Fruit fly (Drosophila melanogaster) whole organism, embryonic: ENCODE measurements around the gene Mst89B.

Experiments
- CG10543 ChIP-seq: fragments of 200-800 bp; sonication (Bioruptor generic); optimal IDR thresholded peaks from 3 replicates; lab custom pipeline; 2017; ENCODE audit warnings: missing biosample characterization, mild to moderate bottlenecking, missing genetic modification characterization, moderate library complexity
- CG11093 ChIP-seq: fragments of 200-800 bp; sonication (Bioruptor generic); IDR thresholded peaks from 3 replicates; pipeline ENCODE4 v1.3.6; 2022; ENCODE audit warnings: missing biosample characterization, missing genetic modification characterization
- CG11695 ChIP-seq: fragments of 200-800 bp; sonication (Bioruptor generic); IDR thresholded peaks from 3 replicates; pipeline ENCODE4 v1.3.6; 2022; ENCODE audit warnings: missing biosample characterization, missing genetic modification characterization
- CG12299 ChIP-seq: fragments of 200-800 bp; sonication (Bioruptor generic); optimal IDR thresholded peaks from 2 replicates; lab custom pipeline; 2018; ENCODE audit warnings: missing biosample characterization, mild to moderate bottlenecking, missing genetic modification characterization
- CG12769 ChIP-seq: fragments of 200-800 bp; sonication (Bioruptor generic); optimal IDR thresholded peaks from 2 replicates; lab custom pipeline; 2019; ENCODE audit warnings: missing biosample characterization, mild to moderate bottlenecking, missing genetic modification characterization, moderate library complexity
- CG14441 ChIP-seq: fragments of 200-800 bp; sonication (Bioruptor generic); IDR thresholded peaks from 2 replicates; pipeline ENCODE4 v1.3.6; 2022; ENCODE audit warnings: missing biosample characterization, missing genetic modification characterization
- CG1792 ChIP-seq: fragments of 200-800 bp; sonication (Bioruptor generic); optimal IDR thresholded peaks from 2 replicates; lab custom pipeline; 2016; ENCODE audit warnings: missing biosample characterization, missing genetic modification characterization
- CG18011 ChIP-seq: fragments of 200-800 bp; sonication (Bioruptor generic); optimal IDR thresholded peaks from 2 replicates; lab custom pipeline; 2017; ENCODE audit warnings: missing biosample characterization, missing genetic modification characterization, mild to moderate bottlenecking, moderate library complexity, missing genotype
- CG2120 ChIP-seq: fragments of 200-800 bp; sonication (Bioruptor generic); optimal IDR thresholded peaks from 3 replicates; lab custom pipeline; 2016; ENCODE audit warnings: missing biosample characterization, missing genetic modification characterization
- CG2199 ChIP-seq: fragments of 200-800 bp; sonication (Bioruptor generic); IDR thresholded peaks from 3 replicates; pipeline ENCODE4 v1.3.6; 2022; ENCODE audit warnings: missing biosample characterization, missing genetic modification characterization
- CG30403 ChIP-seq: fragments of 200-800 bp; sonication (Bioruptor generic); optimal IDR thresholded peaks from 3 replicates; lab custom pipeline; 2016; ENCODE audit warnings: missing biosample characterization, missing genetic modification characterization
- CG3163 ChIP-seq: fragments of 200-800 bp; sonication (Bioruptor generic); optimal IDR thresholded peaks from 3 replicates; lab custom pipeline; 2016; ENCODE audit warnings: missing biosample characterization, missing genetic modification characterization
- CG3407 ChIP-seq: fragments of 200-800 bp; sonication (Bioruptor generic); optimal IDR thresholded peaks from 2 replicates; lab custom pipeline; 2018; ENCODE audit warnings: missing biosample characterization, mild to moderate bottlenecking, missing genetic modification characterization
- CG43689 ChIP-seq: fragments of 200-800 bp; sonication (Bioruptor generic); IDR thresholded peaks from 2 replicates; pipeline ENCODE4 v1.3.6; 2022; ENCODE audit warnings: missing biosample characterization, missing genetic modification characterization
- CG4854 ChIP-seq: fragments of 200-800 bp; sonication (Bioruptor generic); optimal IDR thresholded peaks from 2 replicates; lab custom pipeline; 2016; ENCODE audit warnings: missing biosample characterization, missing genetic modification characterization, inconsistent platforms
- CG6175 ChIP-seq: fragments of 200-800 bp; sonication (Bioruptor generic); IDR thresholded peaks from 3 replicates; pipeline ENCODE4 v1.3.6; 2022; ENCODE audit warnings: missing biosample characterization, missing genetic modification characterization
- CG6813 ChIP-seq: fragments of 200-800 bp; sonication (Bioruptor generic); optimal IDR thresholded peaks from 2 replicates; lab custom pipeline; 2017; ENCODE audit warnings: missing biosample characterization, missing genetic modification characterization, mild to moderate bottlenecking, moderate library complexity, missing genetic modification reagents
- CG8924 ChIP-seq: fragments of 200-800 bp; optimal IDR thresholded peaks from 3 replicates; lab custom pipeline; 2019; ENCODE audit warnings: missing biosample characterization, mild to moderate bottlenecking, missing genetic modification characterization, moderate library complexity
- Chrac-16 ChIP-seq: fragments of 200-800 bp; sonication (Bioruptor generic); optimal IDR thresholded peaks from 3 replicates; lab custom pipeline; 2016; ENCODE audit warnings: missing biosample characterization, missing genetic modification characterization
- CrebB ChIP-seq: fragments of 200-800 bp; sonication (Bioruptor generic); optimal IDR thresholded peaks from 3 replicates; lab custom pipeline; 2018; ENCODE audit warnings: missing biosample characterization, mild to moderate bottlenecking, missing genetic modification characterization
- Dad ChIP-seq: fragments of 200-800 bp; sonication (Bioruptor generic); optimal IDR thresholded peaks from 3 replicates; lab custom pipeline; 2016; ENCODE audit warnings: missing biosample characterization, missing genetic modification characterization
- H15 ChIP-seq: fragments of 200-800 bp; sonication (Bioruptor generic); IDR thresholded peaks from 3 replicates; pipeline ENCODE4 v1.3.6; 2022; ENCODE audit warnings: missing biosample characterization, missing genetic modification characterization
- Hand ChIP-seq: fragments of 200-800 bp; sonication (Bioruptor generic); optimal IDR thresholded peaks from 2 replicates; lab custom pipeline; 2017; ENCODE audit warnings: mild to moderate bottlenecking, missing biosample characterization, missing genetic modification reagents, missing genetic modification characterization
- Jarid2 ChIP-seq: fragments of 200-800 bp; sonication (Bioruptor generic); optimal IDR thresholded peaks from 3 replicates; lab custom pipeline; 2017; ENCODE audit warnings: mild to moderate bottlenecking, missing biosample characterization, missing genetic modification reagents, missing genetic modification characterization
- MESR4 ChIP-seq: fragments of 200-800 bp; sonication (Bioruptor generic); optimal IDR thresholded peaks from 2 replicates; lab custom pipeline; 2018; ENCODE audit warnings: missing biosample characterization, mild to moderate bottlenecking, missing genetic modification characterization, moderate library complexity
- Neu2 ChIP-seq: fragments of 200-800 bp; sonication (Bioruptor generic); optimal IDR thresholded peaks from 3 replicates; lab custom pipeline; 2016; ENCODE audit warnings: missing biosample characterization, missing genetic modification characterization, borderline replicate concordance
- Optix ChIP-seq: fragments of 200-800 bp; sonication (Bioruptor generic); IDR thresholded peaks from 3 replicates; pipeline ENCODE4 v1.3.6; 2022; ENCODE audit warnings: missing biosample characterization, missing genetic modification characterization
- Poxn ChIP-seq: fragments of 200-800 bp; sonication (Bioruptor generic); IDR thresholded peaks from 2 replicates; pipeline ENCODE4 v1.3.6; 2022; ENCODE audit warnings: missing biosample characterization, missing genetic modification characterization
- Tbp ChIP-seq: fragments of >200 bp; optimal IDR thresholded peaks from 2 replicates; lab custom pipeline; 2018; ENCODE audit warnings: missing biosample characterization, missing genetic modification characterization
- Vsx1 ChIP-seq: fragments of 200-800 bp; sonication (Bioruptor generic); optimal IDR thresholded peaks from 2 replicates; lab custom pipeline; 2017; ENCODE audit warnings: missing biosample characterization, mild to moderate bottlenecking, missing genetic modification characterization, missing genetic modification reagents
- YL-1 ChIP-seq: fragments of 200-800 bp; sonication (Bioruptor generic); optimal IDR thresholded peaks from 3 replicates; lab custom pipeline; 2017; ENCODE audit warnings: missing biosample characterization, mild to moderate bottlenecking, missing genetic modification characterization
- ab ChIP-seq: fragments of 200-800 bp; sonication (Bioruptor generic); optimal IDR thresholded peaks from 2 replicates; lab custom pipeline; 2016; ENCODE audit warnings: missing biosample characterization, missing genetic modification characterization
- aop ChIP-seq: fragments of 200-800 bp; sonication (Bioruptor generic); IDR thresholded peaks from 2 replicates; pipeline ENCODE4 v1.3.6; 2022; ENCODE audit warnings: missing biosample characterization, missing genetic modification characterization
- cad ChIP-seq: fragments of >200 bp; optimal IDR thresholded peaks from 2 replicates; lab custom pipeline; 2017; ENCODE audit warnings: missing biosample characterization, missing genetic modification characterization
- crol ChIP-seq: fragments of 200-800 bp; sonication (Bioruptor generic); IDR thresholded peaks from 2 replicates; pipeline ENCODE4 v1.3.6; 2022; ENCODE audit warnings: missing biosample characterization, missing genetic modification characterization
- dmrt11E ChIP-seq: fragments of 200-800 bp; sonication (Bioruptor generic); optimal IDR thresholded peaks from 3 replicates; lab custom pipeline; 2018; ENCODE audit warnings: missing biosample characterization, mild to moderate bottlenecking, missing genetic modification characterization, moderate library complexity
- fd64A ChIP-seq: fragments of 200-800 bp; sonication (Bioruptor generic); optimal IDR thresholded peaks from 3 replicates; lab custom pipeline; 2018; ENCODE audit warnings: missing biosample characterization, mild to moderate bottlenecking, missing genetic modification characterization
- fru ChIP-seq: fragments of >200 bp; optimal IDR thresholded peaks from 2 replicates; lab custom pipeline; 2017
- h ChIP-seq: fragments of >200 bp; optimal IDR thresholded peaks from 2 replicates; lab custom pipeline; 2017
- inv ChIP-seq: fragments of 200-800 bp; sonication (Bioruptor generic); IDR thresholded peaks from 2 replicates; pipeline ENCODE4 v1.3.6; 2022; ENCODE audit warnings: missing biosample characterization, missing genetic modification characterization; ENCODE audit not compliant: partially characterized antibody
- mam ChIP-seq: fragments of 200-800 bp; sonication (Bioruptor generic); optimal IDR thresholded peaks from 3 replicates; lab custom pipeline; 2016; ENCODE audit warnings: missing biosample characterization, missing genetic modification characterization
- pho ChIP-seq: fragments of 200-800 bp; sonication (Bioruptor generic); optimal IDR thresholded peaks from 2 replicates; lab custom pipeline; 2016; ENCODE audit warnings: missing biosample characterization, missing genetic modification characterization
- prd ChIP-seq, 3 experiments: fragments of >200 bp in 2 of 3; fragments of 200-800 bp in 1 of 3; sonication (Bioruptor generic) in 1 of 3; optimal IDR thresholded peaks in 2 of 3; IDR thresholded peaks in 1 of 3; 2 replicates in 2 of 3; 3 replicates in 1 of 3; pipeline versions ENCODE4 v1.3.6 to Lab custom; 2017 to 2022; ENCODE audit warnings: missing biosample characterization in 1 of 3, missing genetic modification characterization in 1 of 3
- pum ChIP-seq: fragments of 200-800 bp; sonication (Bioruptor generic); optimal IDR thresholded peaks from 2 replicates; lab custom pipeline; 2016; ENCODE audit warnings: missing biosample characterization, missing genetic modification characterization
- ro ChIP-seq: fragments of 200-800 bp; sonication (Bioruptor generic); IDR thresholded peaks from 2 replicates; pipeline ENCODE4 v1.3.6; 2022; ENCODE audit warnings: missing biosample characterization, missing genetic modification characterization
- slbo ChIP-seq: fragments of 200-800 bp; sonication (Bioruptor generic); IDR thresholded peaks from 2 replicates; pipeline ENCODE4 v1.3.6; 2022; ENCODE audit warnings: missing biosample characterization, missing genetic modification characterization
- sr ChIP-seq: fragments of 200-800 bp; sonication (Bioruptor generic); IDR thresholded peaks from 3 replicates; pipeline ENCODE4 v1.3.6; 2022; ENCODE audit warnings: missing biosample characterization, missing genetic modification characterization
- tin ChIP-seq: fragments of 200-800 bp; sonication (Bioruptor generic); optimal IDR thresholded peaks from 3 replicates; lab custom pipeline; 2016; ENCODE audit warnings: missing biosample characterization, missing genetic modification characterization
- trem ChIP-seq: fragments of 200-800 bp; optimal IDR thresholded peaks from 3 replicates; lab custom pipeline; 2019; ENCODE audit warnings: missing biosample characterization, mild to moderate bottlenecking, missing genetic modification characterization, moderate library complexity
- usp ChIP-seq: fragments of >200 bp; optimal IDR thresholded peaks from 2 replicates; lab custom pipeline; 2017; ENCODE audit warnings: missing biosample characterization, missing genetic modification characterization

Mst89B gene

dm6 chr3R:16236713-16237641, 29.8 kb upstream of the Mst89B start (continued):
- TF ChIP-seq Jarid2 (GFP tag; lab: Kevin White, UChicago) (peak; percentile 87), h (lab: Kevin White, UChicago) (no peak), Poxn (no peak), CG4854 (GFP tag; lab: Kevin White, UChicago) (peak; percentile 88), cad (GFP tag; lab: Kevin White, UChicago) (no peak), Optix (GFP tag; lab: Robert Waterston, UW) (no peak), CG14441 (no peak), MESR4 (GFP tag; lab: Kevin White, UChicago) (peak; percentile 40), CG11695 (GFP tag; lab: Robert Waterston, UW) (no peak), aop (no peak), CG1792 (GFP tag; lab: Kevin White, UChicago) (peak; percentile 51), CG3163 (GFP tag; lab: Kevin White, UChicago) (peak; percentile 80), Tbp (no peak), crol (GFP tag; lab: Robert Waterston, UW) (no peak), Chrac-16 (GFP tag; lab: Kevin White, UChicago) (peak; percentile 97), ro (no peak), Neu2 (no peak), prd (optimal IDR thresholded peaks at IDR 0.05; lab: Kevin White, UChicago) (no peak), prd (GFP tag; IDR thresholded peaks at IDR 0.05; lab: Robert Waterston, UW) (no peak), CG12299 (tag; lab: Kevin White, UChicago) (peak; percentile 98), pho (GFP tag; lab: Kevin White, UChicago) (peak; percentile 68), fd64A (GFP tag; lab: Kevin White, UChicago) (peak; percentile 90), fru (lab: Kevin White, UChicago) (no peak), CG3407 (GFP tag; lab: Kevin White, UChicago) (peak; percentile 95), CG6813 (GFP tag; lab: Kevin White, UChicago) (peak; percentile 97), mam (GFP tag; lab: Kevin White, UChicago) (peak; percentile 87), inv (GFP tag; lab: Robert Waterston, UW) (no peak), Hand (peak; percentile 98), CG2120 (GFP tag; lab: Kevin White, UChicago) (peak; percentile 94), Vsx1 (GFP tag; lab: Kevin White, UChicago) (peak; percentile 88), H15 (no peak), YL-1 (GFP tag; lab: Kevin White, UChicago) (peak; percentile 88), usp (GFP tag; lab: Kevin White, UChicago) (no peak), CG2199 (no peak), CrebB (tag; lab: Kevin White, UChicago) (peak; percentile 95), CG11093 (peak; percentile 96), pum (GFP tag; lab: Kevin White, UChicago) (peak; percentile 79), CG8924 (tag; lab: Kevin White, UChicago) (peak; percentile 99), CG6175 (GFP tag; lab: Robert Waterston, UW) (no peak), dmrt11E (tag; lab: Kevin White, UChicago) (peak; percentile 97), ab (GFP tag; lab: Kevin White, UChicago) (peak; percentile 54), trem (peak; percentile 95), sr (GFP tag; lab: Robert Waterston, UW) (no peak), tin (GFP tag; lab: Kevin White, UChicago) (peak; percentile 98), Dad (GFP tag; lab: Kevin White, UChicago) (peak; percentile 77), CG18011 (GFP tag; lab: Kevin White, UChicago) (peak; percentile 85), CG12769 (tag; lab: Kevin White, UChicago) (peak; percentile 99), CG43689 (no peak), slbo (GFP tag; lab: Robert Waterston, UW) (no peak), CG30403 (GFP tag; lab: Kevin White, UChicago) (peak; percentile 98), CG10543 (GFP tag; lab: Kevin White, UChicago) (peak; percentile 97)
